Worm (Caenorhabditis elegans) whole organism, L2 larva: ENCODE measurements around the gene C09F9.2.

Source experiments
- F13H6.1 ChIP-seq: sonication (generic microtip); optimal IDR thresholded peaks from 2 replicates; lab custom pipeline; 2016; ENCODE audit warnings: missing genetic modification characterization, missing compliant biosample characterization
- R02D3.7 ChIP-seq: fragments of 150-350 bp; optimal IDR thresholded peaks from 2 replicates; lab custom pipeline; 2014; ENCODE audit warnings: missing biosample characterization, missing genetic modification characterization
- Y55F3AM.14 ChIP-seq: fragments of 200-800 bp; sonication (Bioruptor generic); optimal IDR thresholded peaks from 2 replicates; lab custom pipeline; 2018; ENCODE audit warnings: mild to moderate bottlenecking, missing genetic modification characterization, missing compliant biosample characterization
- ZK546.5 ChIP-seq: sonication (generic microtip); optimal IDR thresholded peaks from 2 replicates; lab custom pipeline; 2017; ENCODE audit warnings: missing biosample characterization, missing genetic modification characterization
- alr-1 ChIP-seq: fragments of 150-350 bp; optimal IDR thresholded peaks from 2 replicates; lab custom pipeline; 2014; ENCODE audit warnings: missing biosample characterization, missing genetic modification characterization
- aly-2 ChIP-seq: fragments of 150-350 bp; optimal IDR thresholded peaks from 2 replicates; lab custom pipeline; 2014; ENCODE audit warnings: missing biosample characterization, missing genetic modification characterization
- ama-1 ChIP-seq: fragments of 150-350 bp; optimal IDR thresholded peaks from 2 replicates; lab custom pipeline; 2018; ENCODE audit warnings: inconsistent platforms
- blmp-1 ChIP-seq: sonication (generic microtip); optimal IDR thresholded peaks from 2 replicates; lab custom pipeline; 2017; ENCODE audit warnings: missing genetic modification characterization, mild to moderate bottlenecking, missing compliant biosample characterization, antibody characterized with exemption, moderate library complexity; ENCODE audit not compliant: insufficient read depth
- ceh-16 ChIP-seq: fragments of 150-350 bp; optimal IDR thresholded peaks from 2 replicates; lab custom pipeline; 2014; ENCODE audit warnings: missing biosample characterization, missing genetic modification characterization
- ceh-82 ChIP-seq: fragments of 150-350 bp; optimal IDR thresholded peaks from 2 replicates; lab custom pipeline; 2014; ENCODE audit warnings: missing biosample characterization, missing genetic modification characterization
- crh-2 ChIP-seq: sonication (generic microtip); optimal IDR thresholded peaks from 2 replicates; lab custom pipeline; 2017; ENCODE audit warnings: missing biosample characterization, missing genetic modification characterization
- dmd-4 ChIP-seq: sonication (generic microtip); optimal IDR thresholded peaks from 2 replicates; lab custom pipeline; 2017; ENCODE audit warnings: missing biosample characterization, missing genetic modification characterization
- egl-27 ChIP-seq: sonication (generic microtip); optimal IDR thresholded peaks from 3 replicates; lab custom pipeline; 2017; ENCODE audit warnings: missing biosample characterization, missing genetic modification reagents, missing genetic modification characterization
- elt-1 ChIP-seq: fragments of 150-350 bp; optimal IDR thresholded peaks from 2 replicates; lab custom pipeline; 2014; ENCODE audit warnings: missing biosample characterization, missing genetic modification characterization
- gmeb-1 ChIP-seq: fragments of 150-350 bp; optimal IDR thresholded peaks from 2 replicates; lab custom pipeline; 2014; ENCODE audit warnings: missing biosample characterization, missing genetic modification characterization
- lin-11 ChIP-seq: fragments of 150-350 bp; sonication (generic microtip); optimal IDR thresholded peaks from 2 replicates; lab custom pipeline; 2014; ENCODE audit warnings: missing biosample characterization, missing genetic modification characterization, inconsistent platforms, mixed read lengths
- lsy-2 ChIP-seq, 2 experiments: fragments of 150-350 bp in 1 of 2; sonication (generic microtip) in 1 of 2; optimal IDR thresholded peaks; 2 replicates each; lab custom pipeline; 2014 to 2017; ENCODE audit warnings: missing biosample characterization in 2 of 2, missing genetic modification characterization in 2 of 2
- mbf-1 ChIP-seq: sonication (generic microtip); optimal IDR thresholded peaks from 2 replicates; lab custom pipeline; 2017; ENCODE audit warnings: missing biosample characterization, missing genetic modification characterization
- nhr-10 ChIP-seq: sonication (generic microtip); optimal IDR thresholded peaks from 2 replicates; lab custom pipeline; 2017; ENCODE audit warnings: missing biosample characterization, missing genetic modification characterization
- nhr-12 ChIP-seq: fragments of 150-350 bp; optimal IDR thresholded peaks from 2 replicates; lab custom pipeline; 2014; ENCODE audit warnings: missing biosample characterization, missing genetic modification characterization
- nhr-129 ChIP-seq: fragments of 150-350 bp; optimal IDR thresholded peaks from 2 replicates; lab custom pipeline; 2014; ENCODE audit warnings: missing biosample characterization, missing genetic modification characterization
- nhr-21 ChIP-seq: fragments of 150-350 bp; optimal IDR thresholded peaks from 2 replicates; lab custom pipeline; 2014; ENCODE audit warnings: missing biosample characterization, missing genetic modification characterization
- nhr-23 ChIP-seq: fragments of 150-350 bp; optimal IDR thresholded peaks from 2 replicates; lab custom pipeline; 2014; ENCODE audit warnings: missing biosample characterization, missing genetic modification reagents, missing genetic modification characterization
- nhr-25 ChIP-seq: fragments of 150-350 bp; sonication (generic microtip); optimal IDR thresholded peaks from 3 replicates; lab custom pipeline; 2014; ENCODE audit warnings: missing biosample characterization, missing genetic modification characterization
- nhr-6 ChIP-seq: fragments of 150-350 bp; optimal IDR thresholded peaks from 2 replicates; lab custom pipeline; 2014; ENCODE audit warnings: missing biosample characterization, missing genetic modification characterization
- nhr-77 ChIP-seq: fragments of 150-350 bp; optimal IDR thresholded peaks from 2 replicates; lab custom pipeline; 2014; ENCODE audit warnings: missing biosample characterization, missing genetic modification characterization
- peb-1 ChIP-seq: fragments of 150-350 bp; optimal IDR thresholded peaks from 2 replicates; lab custom pipeline; 2014; ENCODE audit warnings: missing biosample characterization, missing genetic modification characterization
- sma-9 ChIP-seq, 2 experiments: fragments of 150-350 bp in 1 of 2; sonication (generic microtip) in 1 of 2; optimal IDR thresholded peaks; 2 replicates each; lab custom pipeline; 2014 to 2016; ENCODE audit warnings: missing genetic modification characterization in 2 of 2, mild to moderate bottlenecking in 1 of 2, missing biosample characterization in 1 of 2, missing compliant biosample characterization in 1 of 2, missing genetic modification reagents in 1 of 2, moderate library complexity in 1 of 2
- unc-62 ChIP-seq: fragments of 150-350 bp; optimal IDR thresholded peaks from 2 replicates; lab custom pipeline; 2014; ENCODE audit warnings: missing biosample characterization, missing genetic modification reagents, missing genetic modification characterization
- zag-1 ChIP-seq: fragments of 150-350 bp; optimal IDR thresholded peaks from 2 replicates; lab custom pipeline; 2014; ENCODE audit warnings: missing biosample characterization, missing genetic modification characterization
- ztf-1 ChIP-seq: fragments of 200-800 bp; sonication (Bioruptor generic); conservative IDR thresholded peaks from 2 replicates; pipeline ENCODE4 v1.3.6; 2022; ENCODE audit warnings: missing genetic modification characterization, missing compliant biosample characterization
- ztf-11 ChIP-seq: sonication (generic microtip); optimal IDR thresholded peaks from 2 replicates; lab custom pipeline; 2017; ENCODE audit warnings: missing biosample characterization, missing genetic modification characterization
- ztf-4 ChIP-seq: fragments of 150-350 bp; optimal IDR thresholded peaks from 2 replicates; lab custom pipeline; 2014; ENCODE audit warnings: missing biosample characterization, missing genetic modification characterization

Gene C09F9.2

DNA sequence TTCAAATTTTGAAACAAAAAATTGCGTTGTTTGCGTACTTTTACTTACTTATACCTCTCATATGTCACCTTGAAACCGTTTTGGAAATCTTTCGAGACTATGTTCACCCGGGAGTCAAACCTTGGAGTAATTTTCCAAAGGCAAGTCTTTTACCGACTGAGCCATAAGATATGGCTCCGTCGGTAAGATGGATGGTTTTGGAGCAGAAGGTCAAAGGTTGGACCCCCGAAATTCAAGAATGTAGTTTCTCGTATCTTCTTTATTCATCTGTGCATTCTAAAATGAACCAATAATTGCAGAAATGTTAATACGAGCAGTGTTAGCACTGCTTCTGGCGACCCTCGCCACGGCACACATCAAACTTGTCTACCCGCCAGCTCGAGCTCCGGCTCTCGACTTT, at the start of gene C09F9.2:
Gene C09F9.2, plus strand, starts transcription at position 301 of the 400 bp plus-strand sequence.
- no peak for TF ChIP-seq unc-62 (GFP tag; lab: Kevin White, UChicago)
- TF ChIP-seq lin-11 (tag; lab: Kevin White, UChicago): no peak
- no peak for TF ChIP-seq ceh-82
- no peak for TF ChIP-seq nhr-77 (tag; lab: Kevin White, UChicago)
- no peak for TF ChIP-seq nhr-6 (tag; lab: Kevin White, UChicago)
- no peak for TF ChIP-seq egl-27 (tag; lab: Kevin White, UChicago)
- no peak for TF ChIP-seq lsy-2 (tag; optimal IDR thresholded peaks at IDR 0.05; lab: Kevin White, UChicago)
- no peak for TF ChIP-seq nhr-25 (tag; lab: Kevin White, UChicago)
- no peak for TF ChIP-seq aly-2 (tag; lab: Kevin White, UChicago)
- no peak for TF ChIP-seq gmeb-1 (tag; lab: Kevin White, UChicago)
- TF ChIP-seq ceh-16 (tag; lab: Kevin White, UChicago): no peak
- TF ChIP-seq F13H6.1 (tag; lab: Kevin White, UChicago): no peak
- TF ChIP-seq mbf-1 (tag; lab: Kevin White, UChicago): no peak
- no peak for TF ChIP-seq ztf-11 (tag; lab: Kevin White, UChicago)
- TF ChIP-seq zag-1 (tag; lab: Kevin White, UChicago): no peak
- TF ChIP-seq ztf-1: no peak
- TF ChIP-seq dmd-4 (tag; lab: Kevin White, UChicago): no peak
- TF ChIP-seq peb-1 (tag; lab: Kevin White, UChicago): no peak
- TF ChIP-seq ztf-4 (tag; lab: Kevin White, UChicago): no peak
- no peak for TF ChIP-seq R02D3.7 (tag; lab: Kevin White, UChicago)

DNA sequence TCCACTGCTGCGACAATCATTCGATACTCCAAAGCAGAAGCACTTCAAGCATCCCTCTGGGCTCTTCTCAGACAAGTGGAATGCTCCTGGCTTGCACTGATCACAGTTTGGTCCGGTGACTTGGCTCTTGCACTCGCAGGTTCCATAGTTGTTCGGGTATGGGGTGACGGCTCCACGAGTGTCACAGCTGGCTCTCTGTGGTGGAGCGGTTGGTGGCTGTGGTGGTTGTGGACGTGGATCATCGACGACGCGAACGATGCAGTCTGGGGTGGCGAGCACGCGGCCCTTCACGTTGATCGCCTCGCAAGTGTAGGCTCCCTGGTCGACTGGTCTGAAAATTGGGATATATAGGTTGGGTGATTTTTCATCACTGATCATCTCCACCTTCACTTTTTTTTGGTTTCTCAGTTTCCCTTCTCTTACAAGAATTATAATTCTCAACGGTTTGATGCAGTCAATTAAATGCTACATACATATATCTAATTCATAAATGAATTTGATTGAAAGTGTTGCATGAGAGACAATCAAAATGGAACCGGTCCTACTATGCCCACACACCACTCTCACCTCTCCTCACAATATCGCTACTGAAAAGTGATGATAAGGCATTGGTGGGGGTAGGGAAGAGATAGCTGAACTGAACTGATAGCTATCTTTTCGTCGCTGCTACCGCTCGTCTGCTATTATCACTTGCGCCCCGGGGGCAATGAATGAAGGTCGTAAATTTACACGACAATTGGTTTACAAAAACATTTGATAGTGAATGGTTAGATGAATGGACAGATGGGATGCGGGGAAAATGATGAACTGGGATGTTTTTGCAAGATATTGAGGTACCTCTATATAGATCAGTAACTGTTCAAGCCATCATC, 40.4 kb upstream of the C09F9.2 start:
- TF ChIP-seq peb-1 (tag; lab: Kevin White, UChicago) (no peak), ZK546.5 (tag; lab: Kevin White, UChicago) (no peak), blmp-1 (peak; percentile 61), nhr-21 (peak; percentile 1), sma-9 (GFP tag; optimal IDR thresholded peaks at IDR 0.05; lab: Kevin White, UChicago) (peak; percentile 10), sma-9 (tag; optimal IDR thresholded peaks at IDR 0.05; lab: Kevin White, UChicago) (no peak), ama-1 (lab: Kevin White, UChicago) (no peak)

DNA sequence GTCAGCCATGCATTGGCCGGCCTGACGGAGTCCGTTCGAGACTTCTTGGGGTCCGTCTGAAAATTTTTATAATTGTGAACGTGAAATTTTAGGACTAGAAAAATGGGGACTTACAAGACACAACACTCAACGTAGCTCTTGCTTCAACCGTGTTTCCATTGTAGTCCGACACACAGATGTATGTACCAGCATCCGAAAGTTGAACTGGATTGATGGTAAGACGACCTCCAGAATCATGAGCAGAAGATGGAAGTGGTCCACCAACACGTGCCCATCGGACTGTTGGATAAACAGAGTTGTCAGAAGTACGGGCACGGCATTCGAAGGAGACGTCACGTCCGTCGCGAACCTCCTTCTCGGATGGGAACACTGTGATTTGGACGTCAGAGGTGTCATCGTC, 39.0 kb upstream of the C09F9.2 start:
- no peak for TF ChIP-seq nhr-10 (tag; lab: Kevin White, UChicago)

DNA sequence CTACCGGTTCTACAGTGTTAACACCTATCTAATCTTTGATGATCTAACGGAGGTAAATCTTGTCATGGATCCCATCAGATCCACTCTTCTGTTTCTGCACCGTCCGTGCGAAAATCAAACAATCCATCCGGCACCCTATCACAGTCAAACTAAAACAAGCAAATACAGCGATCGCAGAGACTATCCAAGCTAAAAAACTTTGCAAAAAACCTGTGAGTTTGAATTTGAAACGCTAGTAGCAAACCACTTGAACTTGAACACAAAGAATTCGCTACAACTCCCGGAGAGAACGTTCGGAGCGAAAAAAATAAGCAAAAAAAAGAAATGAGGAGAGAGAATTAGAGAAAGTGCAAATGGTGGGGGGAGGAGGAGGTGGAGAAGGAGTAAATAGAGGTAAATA, 36.7 kb upstream of the C09F9.2 start:
- TF ChIP-seq F13H6.1 (tag; lab: Kevin White, UChicago): no peak
- no peak for TF ChIP-seq mbf-1 (tag; lab: Kevin White, UChicago)
- TF ChIP-seq crh-2: no peak
- TF ChIP-seq alr-1 (tag; lab: Kevin White, UChicago): no peak
- no peak for TF ChIP-seq ztf-11 (tag; lab: Kevin White, UChicago)
- no peak for TF ChIP-seq nhr-12 (tag; lab: Kevin White, UChicago)
- TF ChIP-seq ama-1 (lab: Kevin White, UChicago): no peak
- TF ChIP-seq ceh-82: no peak
- no peak for TF ChIP-seq peb-1 (tag; lab: Kevin White, UChicago)
- TF ChIP-seq R02D3.7 (tag; lab: Kevin White, UChicago): no peak
- TF ChIP-seq nhr-25 (tag; lab: Kevin White, UChicago): no peak
- TF ChIP-seq ZK546.5 (tag; lab: Kevin White, UChicago): no peak
- TF ChIP-seq nhr-23: no peak
- TF ChIP-seq, all 48 proteins: peak for 0

DNA sequence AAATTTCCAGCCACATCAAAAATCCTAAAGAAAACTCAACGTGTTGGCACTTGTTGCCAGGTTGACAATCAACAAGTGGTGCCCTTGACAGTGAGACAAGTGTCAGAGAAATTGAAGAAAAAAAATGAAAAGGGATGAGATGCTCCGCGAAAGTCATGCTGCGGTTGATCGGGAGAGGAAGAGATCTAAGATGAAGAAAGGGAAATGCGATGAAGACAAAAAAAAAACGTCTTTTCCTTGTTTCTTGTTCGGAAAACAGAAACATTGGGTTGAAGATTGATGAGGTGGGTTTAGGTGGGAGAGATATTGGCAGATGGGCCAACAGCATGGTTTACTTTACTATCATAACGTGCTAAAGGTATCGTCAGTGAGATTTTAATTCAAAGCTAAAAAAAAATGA, 35.1 kb upstream of the C09F9.2 start:
- no peak for TF ChIP-seq ztf-1
- TF ChIP-seq Y55F3AM.14: no peak
- TF ChIP-seq elt-1 (tag; lab: Kevin White, UChicago): no peak
- peak; percentile 41 for TF ChIP-seq nhr-129 (tag; lab: Kevin White, UChicago)
